Worm (Caenorhabditis elegans) whole organism, midembryonic: Measurements from ENCODE around the gene C03C10.7.

Source experiments
- med-1 ChIP-seq: sonication (generic microtip); optimal IDR thresholded peaks from 2 replicates; lab custom pipeline; 2017; ENCODE audit warnings: missing genetic modification characterization, mild to moderate bottlenecking, missing compliant biosample characterization, antibody characterized with exemption, missing genetic modification reagents; ENCODE audit not compliant: insufficient read depth
- ztf-23 ChIP-seq: fragments of 200-800 bp; sonication (Bioruptor generic); IDR thresholded peaks from 2 replicates; pipeline ENCODE4 v1.3.6; 2022; ENCODE audit warnings: missing genetic modification reagents, missing genetic modification characterization, missing compliant biosample characterization

DNA sequence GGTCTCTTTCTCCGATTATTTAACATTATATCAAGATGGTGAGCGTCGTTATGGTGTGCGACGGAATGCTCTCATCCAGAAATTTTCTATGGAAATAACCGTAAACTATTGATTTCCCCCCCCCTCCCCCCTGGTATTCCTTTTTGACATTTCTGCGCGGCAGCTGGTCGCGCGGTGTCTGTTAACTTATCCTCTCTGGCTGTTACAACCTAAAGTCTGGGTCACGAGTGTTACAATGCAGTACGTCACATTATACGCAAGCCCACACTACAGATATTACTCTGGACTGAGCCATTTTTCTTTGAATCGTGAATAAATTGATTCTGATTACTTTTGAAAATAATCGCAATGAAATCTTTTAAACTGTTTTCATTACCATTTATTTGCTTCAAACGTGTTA is 46.7 kb upstream of the C03C10.7 start:
- TF ChIP-seq med-1 (GFP tag; lab: Kevin White, UChicago) (no peak), ztf-23 (GFP tag; lab: Robert Waterston, UW) (no peak)
